In genomic region chr3L:4623870-4624269, dm6 we compare ENCODE assay signal across 2 fruit fly cellular contexts.
TF ChIP-seq lines count a peak whose summit lies in the region.

No protein-coding gene starts in this region.

TF ChIP-seq in whole organism, embryonic, 481 proteins besides CTCF, POLR2A, EP300 and RAD21 (continued from another document and continues in another):
- peak; percentile 58 for TF ChIP-seq Med (GFP tag; lab: Kevin White, UChicago)
- no peak for TF ChIP-seq CG14667 (GFP tag; IDR thresholded peaks at IDR 0.05; lab: Robert Waterston, UW)
- no peak for TF ChIP-seq CG8944 (GFP tag; optimal IDR thresholded peaks at IDR 0.05; lab: Kevin White, UChicago)
- peak; percentile 35 for TF ChIP-seq trem (tag; optimal IDR thresholded peaks at IDR 0.05; lab: Kevin White, UChicago)
- 0 out of 2 replicates have a peak, but pooled peaks have one; percentile 4 for TF ChIP-seq Ada2b (GFP tag; IDR thresholded peaks at IDR 0.05; lab: Robert Waterston, UW)
- TF ChIP-seq Hr78 (GFP tag; optimal IDR thresholded peaks at IDR 0.05; lab: Kevin White, UChicago) = peak in 1 of 2 experiments; percentile 2
- TF ChIP-seq Nf-YA (GFP tag; IDR thresholded peaks at IDR 0.05; lab: Robert Waterston, UW) = no peak
- no peak for TF ChIP-seq CG4328 (GFP tag; optimal IDR thresholded peaks at IDR 0.05; lab: Kevin White, UChicago)
- no peak for TF ChIP-seq CkIIα-i1 (GFP tag; IDR thresholded peaks at IDR 0.05; lab: Robert Waterston, UW)
- TF ChIP-seq sens (GFP tag; lab: Kevin White, UChicago) = peak; percentile 78
- no peak for TF ChIP-seq MESR4 (GFP tag; optimal IDR thresholded peaks at IDR 0.05; lab: Kevin White, UChicago)
- TF ChIP-seq CG1233 (GFP tag; optimal IDR thresholded peaks at IDR 0.05; lab: Kevin White, UChicago) = peak; percentile 9
- peak; percentile 7 to 19 for TF ChIP-seq chif (GFP tag; optimal IDR thresholded peaks at IDR 0.05; lab: Kevin White, UChicago)
- TF ChIP-seq CG6254 (GFP tag; optimal IDR thresholded peaks at IDR 0.05; lab: Kevin White, UChicago) = no peak
- TF ChIP-seq CG11504 (tag; optimal IDR thresholded peaks at IDR 0.05; lab: Kevin White, UChicago) = peak; percentile 47
- TF ChIP-seq lmd (GFP tag; IDR thresholded peaks at IDR 0.05; lab: Robert Waterston, UW) = peak; percentile 11; the same call in 1 of the 2 replicates
- peak; percentile 8 for TF ChIP-seq CG17829 (tag; optimal IDR thresholded peaks at IDR 0.05; lab: Kevin White, UChicago)
- TF ChIP-seq CG12391 (tag; optimal IDR thresholded peaks at IDR 0.05; lab: Kevin White, UChicago) = peak; percentile 16
- no peak for TF ChIP-seq CG10366 (GFP tag; IDR thresholded peaks at IDR 0.05; lab: Robert Waterston, UW)
- TF ChIP-seq cad (GFP tag; optimal IDR thresholded peaks at IDR 0.05; lab: Kevin White, UChicago) = no peak
- peak; percentile 29 for TF ChIP-seq CoRest (tag; optimal IDR thresholded peaks at IDR 0.05; lab: Kevin White, UChicago)
- peak; percentile 54 for TF ChIP-seq CG18262 (tag; optimal IDR thresholded peaks at IDR 0.05; lab: Kevin White, UChicago)
- TF ChIP-seq Blimp-1 (GFP tag; optimal IDR thresholded peaks at IDR 0.05; lab: Kevin White, UChicago) = peak; percentile 18
- TF ChIP-seq Side (GFP tag; optimal IDR thresholded peaks at IDR 0.05; lab: Kevin White, UChicago) = no peak
- TF ChIP-seq psq (GFP tag; optimal IDR thresholded peaks at IDR 0.05; lab: Kevin White, UChicago) = no peak
- no peak for TF ChIP-seq p53 (GFP tag; optimal IDR thresholded peaks at IDR 0.05; lab: Kevin White, UChicago)
- peak; percentile 11 for TF ChIP-seq CG30403 (GFP tag; optimal IDR thresholded peaks at IDR 0.05; lab: Kevin White, UChicago)
- no peak for TF ChIP-seq nerfin-2 (GFP tag; IDR thresholded peaks at IDR 0.05; lab: Robert Waterston, UW; ENCODE audit: partially characterized antibody)
- no peak for TF ChIP-seq CG4730 (GFP tag; IDR thresholded peaks at IDR 0.05; lab: Robert Waterston, UW)
- no peak for TF ChIP-seq CG17568 (GFP tag; optimal IDR thresholded peaks at IDR 0.05; lab: Kevin White, UChicago)
- TF ChIP-seq MTF-1 (GFP tag; optimal IDR thresholded peaks at IDR 0.05; lab: Kevin White, UChicago; ENCODE audit: borderline replicate concordance) = no peak
- 0 out of 2 replicates have a peak, but pooled peaks have one; percentile 28 for TF ChIP-seq sens-2 (GFP tag; IDR thresholded peaks at IDR 0.05; lab: Robert Waterston, UW)
- no peak for TF ChIP-seq CG13424 (tag; optimal IDR thresholded peaks at IDR 0.05; lab: Kevin White, UChicago)
- no peak for TF ChIP-seq CG6813 (GFP tag; optimal IDR thresholded peaks at IDR 0.05; lab: Kevin White, UChicago)
- no peak for TF ChIP-seq her (GFP tag; optimal IDR thresholded peaks at IDR 0.05; lab: Kevin White, UChicago)
- TF ChIP-seq CG2199 (GFP tag; IDR thresholded peaks at IDR 0.05; lab: Robert Waterston, UW) = 0 out of 3 replicates have a peak, but pooled peaks have one; percentile 17
- no peak for TF ChIP-seq ems (GFP tag; optimal IDR thresholded peaks at IDR 0.05; lab: Kevin White, UChicago)
- no peak for TF ChIP-seq tll (GFP tag; optimal IDR thresholded peaks at IDR 0.05; lab: Kevin White, UChicago)
- TF ChIP-seq Hr3 (GFP tag; optimal IDR thresholded peaks at IDR 0.05; lab: Kevin White, UChicago) = no peak
- TF ChIP-seq sd (tag; optimal IDR thresholded peaks at IDR 0.05; lab: Kevin White, UChicago) = peak; percentile 42
- no peak for TF ChIP-seq CG9727 (GFP tag; optimal IDR thresholded peaks at IDR 0.05; lab: Kevin White, UChicago)
- TF ChIP-seq prd (optimal IDR thresholded peaks at IDR 0.05; lab: Kevin White, UChicago) = no peak
- 0 out of 3 replicates have a peak, but pooled peaks have one; percentile 5 for TF ChIP-seq prd (GFP tag; IDR thresholded peaks at IDR 0.05; lab: Robert Waterston, UW)
- 0 out of 2 replicates have a peak, but pooled peaks have one; percentile 16 for TF ChIP-seq ap (GFP tag; IDR thresholded peaks at IDR 0.05; lab: Robert Waterston, UW)
- no peak for TF ChIP-seq pb (GFP tag; optimal IDR thresholded peaks at IDR 0.05; lab: Kevin White, UChicago)
- peak; percentile 19 for TF ChIP-seq CG14710 (tag; optimal IDR thresholded peaks at IDR 0.05; lab: Kevin White, UChicago)
- no peak for TF ChIP-seq ro (GFP tag; IDR thresholded peaks at IDR 0.05; lab: Robert Waterston, UW)
- TF ChIP-seq Adf1 (GFP tag; IDR thresholded peaks at IDR 0.05; lab: Robert Waterston, UW) = no peak
- no peak for TF ChIP-seq jing (GFP tag; optimal IDR thresholded peaks at IDR 0.05; lab: Kevin White, UChicago)
- peak; percentile 47 for TF ChIP-seq Ptx1 (GFP tag; IDR thresholded peaks at IDR 0.05; lab: Robert Waterston, UW)
- TF ChIP-seq ind (GFP tag; optimal IDR thresholded peaks at IDR 0.05; lab: Kevin White, UChicago) = peak; percentile 7
- no peak for TF ChIP-seq vfl (GFP tag; optimal IDR thresholded peaks at IDR 0.05; lab: Kevin White, UChicago)
- peak; percentile 5 for TF ChIP-seq CG10979 (tag; optimal IDR thresholded peaks at IDR 0.05; lab: Kevin White, UChicago)
- peak in 1 of 2 experiments; percentile 85 for TF ChIP-seq eve (GFP tag; optimal IDR thresholded peaks at IDR 0.05; lab: Kevin White, UChicago)
- no peak for TF ChIP-seq h (optimal IDR thresholded peaks at IDR 0.05; lab: Kevin White, UChicago)
- TF ChIP-seq dmrt11E (tag; optimal IDR thresholded peaks at IDR 0.05; lab: Kevin White, UChicago) = peak; percentile 14
- TF ChIP-seq Drgx (GFP tag; IDR thresholded peaks at IDR 0.05; lab: Robert Waterston, UW) = peak; percentile 45; the same call in 1 of the 2 replicates
- no peak for TF ChIP-seq dm (GFP tag; optimal IDR thresholded peaks at IDR 0.05; lab: Kevin White, UChicago)
- TF ChIP-seq CG15601 (tag; optimal IDR thresholded peaks at IDR 0.05; lab: Kevin White, UChicago) = no peak
- no peak for TF ChIP-seq CG18476 (GFP tag; optimal IDR thresholded peaks at IDR 0.05; lab: Kevin White, UChicago)
- TF ChIP-seq Trl (optimal IDR thresholded peaks at IDR 0.05; lab: Kevin White, UChicago) = no peak
- TF ChIP-seq Trl (GFP tag; optimal IDR thresholded peaks at IDR 0.05; lab: Kevin White, UChicago) = no peak
- TF ChIP-seq grau (tag; optimal IDR thresholded peaks at IDR 0.05; lab: Kevin White, UChicago) = peak; percentile 93
- no peak for TF ChIP-seq CG14050 (GFP tag; IDR thresholded peaks at IDR 0.05; lab: Robert Waterston, UW)
- TF ChIP-seq CG15696 (tag; optimal IDR thresholded peaks at IDR 0.05; lab: Kevin White, UChicago) = peak; percentile 29
- no peak for TF ChIP-seq CG43689 (GFP tag; IDR thresholded peaks at IDR 0.05; lab: Robert Waterston, UW)
- TF ChIP-seq Hey (tag; optimal IDR thresholded peaks at IDR 0.05; lab: Kevin White, UChicago) = no peak

TF ChIP-seq in whole organism, prepupa, 60 proteins besides CTCF, POLR2A, EP300 and RAD21 (continued from another document):
- TF ChIP-seq CG7368 (GFP tag; optimal IDR thresholded peaks at IDR 0.05; lab: Kevin White, UChicago) = peak; percentile 55
- peak; percentile 71 for TF ChIP-seq CG8119 (GFP tag; IDR thresholded peaks at IDR 0.05; lab: Robert Waterston, UW)
- TF ChIP-seq cyc (GFP tag; optimal IDR thresholded peaks at IDR 0.05; lab: Kevin White, UChicago) = peak; percentile 32
- 0 out of 2 replicates have a peak, but pooled peaks have one; percentile 20 for TF ChIP-seq CG11294 (GFP tag; IDR thresholded peaks at IDR 0.05; lab: Robert Waterston, UW)
- TF ChIP-seq CG6808 (GFP tag; optimal IDR thresholded peaks at IDR 0.05; lab: Kevin White, UChicago) = peak; percentile 53
- TF ChIP-seq vri (GFP tag; optimal IDR thresholded peaks at IDR 0.05; lab: Kevin White, UChicago) = no peak
- no peak for TF ChIP-seq fd85E (GFP tag; optimal IDR thresholded peaks at IDR 0.05; lab: Kevin White, UChicago)
- no peak for TF ChIP-seq CG6854 (GFP tag; optimal IDR thresholded peaks at IDR 0.05; lab: Kevin White, UChicago)
- TF ChIP-seq Hr39 (GFP tag; optimal IDR thresholded peaks at IDR 0.05; lab: Kevin White, UChicago) = peak; percentile 43
- TF ChIP-seq dsx (GFP tag; optimal IDR thresholded peaks at IDR 0.05; lab: Kevin White, UChicago; ENCODE audit: poor library complexity, severe bottlenecking) = peak; percentile 41
- peak; percentile 64 for TF ChIP-seq Ets96B (tag; optimal IDR thresholded peaks at IDR 0.05; lab: Kevin White, UChicago)
- TF ChIP-seq fkh (GFP tag; optimal IDR thresholded peaks at IDR 0.05; lab: Kevin White, UChicago) = no peak
- TF ChIP-seq CG1621 (tag; optimal IDR thresholded peaks at IDR 0.05; lab: Kevin White, UChicago) = peak; percentile 40
- TF ChIP-seq spab (GFP tag; optimal IDR thresholded peaks at IDR 0.05; lab: Kevin White, UChicago) = peak; percentile 57
- peak; percentile 16 for TF ChIP-seq CG34406 (GFP tag; optimal IDR thresholded peaks at IDR 0.05; lab: Kevin White, UChicago)
- peak; percentile 44 for TF ChIP-seq CG8632 (GFP tag; optimal IDR thresholded peaks at IDR 0.05; lab: Kevin White, UChicago)
- TF ChIP-seq esn (GFP tag; optimal IDR thresholded peaks at IDR 0.05; lab: Kevin White, UChicago) = peak; percentile 26
- peak; percentile 35 to 81 for TF ChIP-seq salr (GFP tag; optimal IDR thresholded peaks at IDR 0.05; lab: Kevin White, UChicago)
- peak; percentile 52 for TF ChIP-seq CG6276 (GFP tag; optimal IDR thresholded peaks at IDR 0.05; lab: Kevin White, UChicago)
- TF ChIP-seq CG15336 (GFP tag; IDR thresholded peaks at IDR 0.05; lab: Robert Waterston, UW) = peak; percentile 79
- peak; percentile 48 for TF ChIP-seq Smox (GFP tag; optimal IDR thresholded peaks at IDR 0.05; lab: Kevin White, UChicago)
- peak; percentile 56 for TF ChIP-seq Gug (GFP tag; IDR thresholded peaks at IDR 0.05; lab: Robert Waterston, UW)
- TF ChIP-seq CG6792 (GFP tag; optimal IDR thresholded peaks at IDR 0.05; lab: Kevin White, UChicago) = peak; percentile 27
- TF ChIP-seq ss (GFP tag; optimal IDR thresholded peaks at IDR 0.05; lab: Kevin White, UChicago) = no peak
- TF ChIP-seq Sox15 (GFP tag; optimal IDR thresholded peaks at IDR 0.05; lab: Kevin White, UChicago) = peak; percentile 32
- peak; percentile 39 for TF ChIP-seq achi (GFP tag; optimal IDR thresholded peaks at IDR 0.05; lab: Kevin White, UChicago)
- TF ChIP-seq Met (GFP tag; optimal IDR thresholded peaks at IDR 0.05; lab: Kevin White, UChicago) = peak; percentile 10
- peak; percentile 79 for TF ChIP-seq svp (GFP tag; lab: Kevin White, UChicago)
- peak; percentile 41 for TF ChIP-seq Lpt (GFP tag; optimal IDR thresholded peaks at IDR 0.05; lab: Kevin White, UChicago)
- peak; percentile 61 for TF ChIP-seq net (GFP tag; optimal IDR thresholded peaks at IDR 0.05; lab: Kevin White, UChicago)
- peak; percentile 33 for TF ChIP-seq topi (GFP tag; optimal IDR thresholded peaks at IDR 0.05; lab: Kevin White, UChicago)
- TF ChIP-seq CG10669 (GFP tag; optimal IDR thresholded peaks at IDR 0.05; lab: Kevin White, UChicago) = peak; percentile 64
- peak; percentile 52 for TF ChIP-seq Eip75B (GFP tag; optimal IDR thresholded peaks at IDR 0.05; lab: Kevin White, UChicago)
- TF ChIP-seq CG16779 (tag; optimal IDR thresholded peaks at IDR 0.05; lab: Kevin White, UChicago) = no peak
- peak; percentile 32 for TF ChIP-seq Sox14 (GFP tag; optimal IDR thresholded peaks at IDR 0.05; lab: Kevin White, UChicago)
- TF ChIP-seq lz (GFP tag; optimal IDR thresholded peaks at IDR 0.05; lab: Kevin White, UChicago) = peak; percentile 22
- TF ChIP-seq pdm3 (GFP tag; optimal IDR thresholded peaks at IDR 0.05; lab: Kevin White, UChicago) = peak; percentile 73
